Fruit fly (Drosophila melanogaster) whole organism, embryonic: ENCODE measurements around the gene CG34163.

Experiments used
- Atf3 ChIP-seq: fragments of 200-800 bp; sonication (Bioruptor generic); optimal IDR thresholded peaks from 3 replicates; lab custom pipeline; 2016; ENCODE audit warnings: missing biosample characterization, missing genetic modification characterization
- BtbVII ChIP-seq: fragments of 200-800 bp; sonication (Bioruptor generic); optimal IDR thresholded peaks from 3 replicates; lab custom pipeline; 2017; ENCODE audit warnings: missing biosample characterization, mild to moderate bottlenecking, missing genetic modification characterization
- CG10462 ChIP-seq: fragments of 200-800 bp; sonication (Bioruptor generic); optimal IDR thresholded peaks from 2 replicates; lab custom pipeline; 2016; ENCODE audit warnings: missing biosample characterization, missing genetic modification characterization
- CG1233 ChIP-seq: fragments of 200-800 bp; sonication (Bioruptor generic); optimal IDR thresholded peaks from 4 replicates; lab custom pipeline; 2018; ENCODE audit warnings: missing biosample characterization, mild to moderate bottlenecking, missing genetic modification characterization
- CG14965 ChIP-seq: fragments of 200-800 bp; sonication (Bioruptor generic); optimal IDR thresholded peaks from 2 replicates; lab custom pipeline; 2016; ENCODE audit warnings: missing biosample characterization, missing genetic modification characterization, borderline replicate concordance
- CG17361 ChIP-seq: fragments of 200-800 bp; sonication (Bioruptor generic); IDR thresholded peaks from 3 replicates; pipeline ENCODE4 v1.3.6; 2022; ENCODE audit warnings: missing biosample characterization, missing genetic modification characterization
- CG17829 ChIP-seq: fragments of 200-800 bp; optimal IDR thresholded peaks from 2 replicates; lab custom pipeline; 2019; ENCODE audit warnings: missing biosample characterization, mild to moderate bottlenecking, missing genetic modification characterization, moderate library complexity
- CG18764 ChIP-seq: fragments of 200-800 bp; sonication (Bioruptor generic); optimal IDR thresholded peaks from 3 replicates; lab custom pipeline; 2016; ENCODE audit warnings: missing biosample characterization, missing genetic modification characterization
- CG2120 ChIP-seq: fragments of 200-800 bp; sonication (Bioruptor generic); optimal IDR thresholded peaks from 3 replicates; lab custom pipeline; 2016; ENCODE audit warnings: missing biosample characterization, missing genetic modification characterization
- CG31224 ChIP-seq: fragments of 200-800 bp; sonication (Bioruptor generic); IDR thresholded peaks from 2 replicates; pipeline ENCODE4 v1.3.6; 2022; ENCODE audit warnings: missing biosample characterization, missing genetic modification characterization
- CG31365 ChIP-seq: fragments of 200-800 bp; sonication (Bioruptor generic); optimal IDR thresholded peaks from 2 replicates; lab custom pipeline; 2018; ENCODE audit warnings: missing biosample characterization, mild to moderate bottlenecking, missing genetic modification characterization
- CG32767 ChIP-seq: fragments of 200-800 bp; sonication (Bioruptor generic); IDR thresholded peaks from 2 replicates; pipeline ENCODE4 v1.3.6; 2022; ENCODE audit warnings: missing biosample characterization, missing genetic modification characterization
- CG34224 ChIP-seq: fragments of 200-800 bp; sonication (Bioruptor generic); IDR thresholded peaks from 3 replicates; pipeline ENCODE4 v1.3.6; 2022; ENCODE audit warnings: missing biosample characterization, missing genetic modification characterization; ENCODE audit not compliant: partially characterized antibody
- CG34422 ChIP-seq: fragments of 200-800 bp; sonication (Bioruptor generic); IDR thresholded peaks from 3 replicates; pipeline ENCODE4 v1.3.6; 2022; ENCODE audit warnings: missing biosample characterization, missing genetic modification characterization
- CG3838 ChIP-seq: fragments of 200-800 bp; sonication (Bioruptor generic); optimal IDR thresholded peaks from 3 replicates; lab custom pipeline; 2016; ENCODE audit warnings: missing biosample characterization, missing genetic modification characterization
- CG7745 ChIP-seq: fragments of 200-800 bp; sonication (Bioruptor generic); optimal IDR thresholded peaks from 2 replicates; lab custom pipeline; 2018; ENCODE audit warnings: missing biosample characterization, mild to moderate bottlenecking, missing genetic modification characterization, moderate library complexity
- CG8281 ChIP-seq: fragments of 200-800 bp; sonication (Bioruptor generic); optimal IDR thresholded peaks from 2 replicates; lab custom pipeline; 2018; ENCODE audit warnings: missing biosample characterization, mild to moderate bottlenecking, missing genetic modification characterization, moderate library complexity
- CG8290 ChIP-seq, 3 experiments: fragments of 200-800 bp; sonication (Bioruptor generic); optimal IDR thresholded peaks; 2 replicates each; lab custom pipeline; 2016 to 2019; ENCODE audit warnings: missing biosample characterization in 3 of 3, missing genetic modification characterization in 3 of 3, mild to moderate bottlenecking in 2 of 3, moderate library complexity in 1 of 3
- CG8388 ChIP-seq: fragments of 200-800 bp; sonication (Bioruptor generic); optimal IDR thresholded peaks from 2 replicates; lab custom pipeline; 2019; ENCODE audit warnings: missing biosample characterization, mild to moderate bottlenecking, missing genetic modification characterization, moderate library complexity
- D19A ChIP-seq: fragments of 200-800 bp; optimal IDR thresholded peaks from 3 replicates; lab custom pipeline; 2019; ENCODE audit warnings: missing biosample characterization, mild to moderate bottlenecking, missing genetic modification characterization, moderate library complexity
- Dbx ChIP-seq: fragments of 200-800 bp; sonication (Bioruptor generic); IDR thresholded peaks from 3 replicates; pipeline ENCODE4 v1.3.6; 2022; ENCODE audit warnings: missing biosample characterization, missing genetic modification characterization
- Dek ChIP-seq: fragments of 200-800 bp; sonication (Bioruptor generic); optimal IDR thresholded peaks from 3 replicates; lab custom pipeline; 2019; ENCODE audit warnings: missing biosample characterization, mild to moderate bottlenecking, missing genetic modification characterization, moderate library complexity
- GATAe ChIP-seq: fragments of 200-800 bp; sonication (Bioruptor generic); conservative IDR thresholded peaks from 2 replicates; pipeline ENCODE4 v1.3.6; 2022; ENCODE audit warnings: missing biosample characterization, missing genetic modification characterization
- HmgZ ChIP-seq: fragments of 200-800 bp; sonication (Bioruptor generic); optimal IDR thresholded peaks from 2 replicates; lab custom pipeline; 2018; ENCODE audit warnings: missing biosample characterization, mild to moderate bottlenecking, missing genetic modification characterization
- Lhr ChIP-seq: fragments of 200-800 bp; sonication (Bioruptor generic); optimal IDR thresholded peaks from 3 replicates; lab custom pipeline; 2017; ENCODE audit warnings: mild to moderate bottlenecking, missing biosample characterization, missing genetic modification reagents, missing genetic modification characterization
- Ptx1 ChIP-seq: fragments of 200-800 bp; sonication (Bioruptor generic); IDR thresholded peaks from 2 replicates; pipeline ENCODE4 v1.3.6; 2022; ENCODE audit warnings: missing biosample characterization, missing genetic modification characterization
- Trl ChIP-seq, 3 experiments: fragments of >200 bp in 2 of 3; fragments of 200-800 bp in 1 of 3; sonication (Bioruptor generic) in 1 of 3; optimal IDR thresholded peaks; 2 replicates in 1 of 3; 3 replicates in 2 of 3; lab custom pipeline; 2016 to 2017; ENCODE audit warnings: missing biosample characterization in 1 of 3, missing genetic modification characterization in 1 of 3
- ase ChIP-seq: fragments of 200-800 bp; sonication (Bioruptor generic); IDR thresholded peaks from 3 replicates; pipeline ENCODE4 v1.3.6; 2022; ENCODE audit warnings: missing biosample characterization, missing genetic modification characterization
- croc ChIP-seq: fragments of 200-800 bp; sonication (Bioruptor generic); conservative IDR thresholded peaks from 3 replicates; pipeline ENCODE4 v1.3.6; 2022; ENCODE audit warnings: missing biosample characterization, missing genetic modification characterization
- crp ChIP-seq, 2 experiments: fragments of 200-800 bp; sonication (Bioruptor generic); optimal IDR thresholded peaks; 2 replicates in 1 of 2; 3 replicates in 1 of 2; lab custom pipeline; 2017; ENCODE audit warnings: missing biosample characterization in 2 of 2, missing genetic modification characterization in 2 of 2, mild to moderate bottlenecking in 1 of 2, moderate library complexity in 1 of 2
- cwo ChIP-seq: fragments of 200-800 bp; sonication (Bioruptor generic); optimal IDR thresholded peaks from 3 replicates; lab custom pipeline; 2017; ENCODE audit warnings: missing biosample characterization, missing genetic modification characterization, mild to moderate bottlenecking, moderate library complexity, missing genetic modification reagents
- h ChIP-seq: fragments of >200 bp; optimal IDR thresholded peaks from 2 replicates; lab custom pipeline; 2017
- inv ChIP-seq: fragments of 200-800 bp; sonication (Bioruptor generic); IDR thresholded peaks from 2 replicates; pipeline ENCODE4 v1.3.6; 2022; ENCODE audit warnings: missing biosample characterization, missing genetic modification characterization; ENCODE audit not compliant: partially characterized antibody
- lov ChIP-seq, 2 experiments: fragments of 200-800 bp in 1 of 2; fragments of >200 bp in 1 of 2; sonication (Bioruptor generic) in 1 of 2; IDR thresholded peaks in 1 of 2; optimal IDR thresholded peaks in 1 of 2; 2 replicates in 1 of 2; 3 replicates in 1 of 2; pipeline versions ENCODE4 v1.3.6 to Lab custom; 2017 to 2022; ENCODE audit warnings: missing biosample characterization in 1 of 2, missing genetic modification characterization in 1 of 2
- scrt ChIP-seq: fragments of 200-800 bp; sonication (Bioruptor generic); optimal IDR thresholded peaks from 2 replicates; lab custom pipeline; 2018; ENCODE audit warnings: missing biosample characterization, mild to moderate bottlenecking, missing genetic modification characterization, moderate library complexity
- sens ChIP-seq: fragments of 200-800 bp; sonication (Bioruptor generic); peaks from one replicate; lab custom pipeline; 2016; ENCODE audit warnings: missing biosample characterization, missing genetic modification characterization
- so ChIP-seq: fragments of 200-800 bp; sonication (Bioruptor generic); IDR thresholded peaks from 3 replicates; pipeline ENCODE4 v1.3.6; 2022; ENCODE audit warnings: missing biosample characterization, missing genetic modification characterization
- sob ChIP-seq: fragments of 200-800 bp; sonication (Bioruptor generic); IDR thresholded peaks from 2 replicates; pipeline ENCODE4 v1.3.6; 2022; ENCODE audit warnings: missing biosample characterization, missing genetic modification characterization
- tio ChIP-seq: fragments of 200-800 bp; sonication (Bioruptor generic); optimal IDR thresholded peaks from 2 replicates; lab custom pipeline; 2017; ENCODE audit warnings: missing biosample characterization, missing genetic modification characterization, inconsistent platforms
- wek ChIP-seq: fragments of 200-800 bp; sonication (Bioruptor generic); optimal IDR thresholded peaks from 3 replicates; lab custom pipeline; 2018; ENCODE audit warnings: missing biosample characterization, mild to moderate bottlenecking, missing genetic modification characterization, moderate library complexity

The CG34163 gene

DNA sequence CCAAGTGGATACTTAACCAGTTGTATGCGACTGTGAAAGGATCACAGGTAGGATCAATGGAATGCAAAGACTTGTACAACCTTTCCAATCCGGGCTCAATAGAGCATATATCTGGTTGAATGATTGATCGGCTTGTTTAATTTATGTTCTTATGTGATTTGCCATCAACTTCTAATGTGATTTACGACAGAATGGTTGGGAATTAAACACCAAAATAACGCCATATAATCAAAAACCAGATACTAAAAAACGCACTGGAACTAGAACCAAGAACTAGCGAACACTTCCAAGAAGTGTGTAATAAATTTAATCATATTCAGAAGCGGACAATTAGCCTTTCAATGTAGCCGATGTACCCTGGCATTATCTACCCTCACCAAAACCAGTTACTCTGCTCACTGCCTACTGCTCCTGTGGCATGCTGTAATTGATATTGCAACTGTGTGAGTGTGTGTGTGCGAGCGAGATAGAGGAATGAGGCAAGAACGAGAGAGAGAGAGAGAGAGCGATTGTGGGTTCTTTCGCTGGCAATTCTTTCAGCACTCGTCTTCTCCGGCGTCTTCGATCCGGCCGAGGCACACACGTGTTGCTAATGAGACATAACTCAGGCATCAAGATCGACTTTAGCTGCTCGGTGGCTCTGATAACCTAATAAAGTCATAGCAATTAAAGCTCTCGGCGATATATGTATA lies 19.3 kb upstream of the CG34163 start (continued):
- TF ChIP-seq Trl (optimal IDR thresholded peaks at IDR 0.05; lab: Kevin White, UChicago) (peak in 1 of 2 experiments; percentile 21), Trl (GFP tag; optimal IDR thresholded peaks at IDR 0.05; lab: Kevin White, UChicago) (no peak), D19A (tag; lab: Kevin White, UChicago) (peak; percentile 80), cwo (GFP tag; lab: Kevin White, UChicago) (peak; percentile 1), Ptx1 (GFP tag; lab: Robert Waterston, UW) (no peak), h (no peak), tio (GFP tag; lab: Kevin White, UChicago) (no peak), CG8388 (GFP tag; lab: Kevin White, UChicago) (no peak), sens (peak; percentile 45), CG32767 (GFP tag; lab: Robert Waterston, UW) (no peak), crp (GFP tag; optimal IDR thresholded peaks at IDR 0.05; lab: Kevin White, UChicago) (no peak), CG3838 (no peak), CG2120 (GFP tag; lab: Kevin White, UChicago) (no peak), sob (GFP tag; lab: Robert Waterston, UW) (no peak), CG14965 (GFP tag; lab: Kevin White, UChicago) (no peak), Atf3 (GFP tag; lab: Kevin White, UChicago) (no peak), Lhr (GFP tag; lab: Kevin White, UChicago) (no peak), CG17361 (GFP tag; lab: Robert Waterston, UW) (no peak), CG17829 (tag; lab: Kevin White, UChicago) (no peak), HmgZ (no peak), croc (GFP tag; lab: Robert Waterston, UW) (no peak), CG34422 (GFP tag; lab: Robert Waterston, UW) (no peak), ase (no peak), so (no peak), inv (GFP tag; lab: Robert Waterston, UW) (no peak), CG1233 (GFP tag; lab: Kevin White, UChicago) (no peak), scrt (GFP tag; lab: Kevin White, UChicago) (no peak), lov (optimal IDR thresholded peaks at IDR 0.05; lab: Kevin White, UChicago) (no peak), lov (GFP tag; IDR thresholded peaks at IDR 0.05; lab: Robert Waterston, UW) (no peak), GATAe (GFP tag; lab: Robert Waterston, UW) (no peak), CG31224 (no peak), CG8290 (GFP tag; optimal IDR thresholded peaks at IDR 0.05; lab: Kevin White, UChicago) (no peak), CG8290 (tag; optimal IDR thresholded peaks at IDR 0.05; lab: Kevin White, UChicago) (no peak), BtbVII (GFP tag; lab: Kevin White, UChicago) (no peak), CG34224 (GFP tag; lab: Robert Waterston, UW) (no peak), wek (GFP tag; lab: Kevin White, UChicago) (no peak), Dek (tag; lab: Kevin White, UChicago) (no peak), CG10462 (GFP tag; lab: Kevin White, UChicago) (no peak), CG18764 (GFP tag; lab: Kevin White, UChicago) (no peak), CG7745 (no peak), CG31365 (tag; lab: Kevin White, UChicago) (no peak), Dbx (no peak), CG8281 (no peak)
